Worm (Caenorhabditis elegans): ENCODE measurements around the gene mcat-1.

DNA sequence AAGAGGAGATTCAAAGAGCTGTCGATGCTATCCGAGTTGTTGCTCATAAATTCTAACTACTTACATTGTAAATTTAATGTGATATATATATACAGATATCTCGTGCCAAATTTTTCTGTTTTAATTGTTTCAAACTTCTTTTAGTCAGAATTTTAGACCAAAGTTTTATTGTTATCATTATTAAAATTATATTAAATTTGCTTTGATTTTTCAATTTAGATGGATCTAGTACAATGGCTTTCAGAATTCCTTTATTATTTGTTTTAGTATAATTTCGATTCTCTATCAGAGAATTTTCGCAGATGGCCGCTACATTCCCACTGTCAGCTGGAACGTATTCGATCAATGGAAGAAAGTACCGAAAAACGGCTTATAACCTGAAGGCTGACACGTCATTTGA lies 33.9 kb downstream of the mcat-1 start, which contains the start of gene ascc-1:
- TF ChIP-seq dmd-4 (tag; optimal IDR thresholded peaks at IDR 0.05) (no peak), snpc-4 (tag; optimal IDR thresholded peaks at IDR 0.05) (no peak), ama-1 (optimal IDR thresholded peaks at IDR 0.05) (no peak), unc-62 (GFP tag; optimal IDR thresholded peaks at IDR 0.05) (no peak), fos-1 (tag; optimal IDR thresholded peaks at IDR 0.05) (no peak)

All from whole organism, L2 larva.